Worm (Caenorhabditis elegans) whole organism, L4 larva: ENCODE measurements around the gene T04C12.9.

ENCODE experiments used
- F37D6.2 ChIP-seq: sonication (generic microtip); optimal IDR thresholded peaks from 2 replicates; lab custom pipeline; 2016; ENCODE audit warnings: mild to moderate bottlenecking, missing genetic modification characterization, missing compliant biosample characterization
- ZK546.5 ChIP-seq, 2 experiments: sonication (generic microtip); optimal IDR thresholded peaks; 2 replicates each; lab custom pipeline; 2017; ENCODE audit warnings: missing biosample characterization in 2 of 2, missing genetic modification characterization in 2 of 2
- aly-2 ChIP-seq: sonication (generic microtip); optimal IDR thresholded peaks from 2 replicates; lab custom pipeline; 2018; ENCODE audit warnings: missing biosample characterization, missing genetic modification characterization
- ceh-82 ChIP-seq: sonication (generic microtip); optimal IDR thresholded peaks from 2 replicates; lab custom pipeline; 2017; ENCODE audit warnings: missing biosample characterization, missing genetic modification characterization
- nhr-77 ChIP-seq: fragments of 150-350 bp; optimal IDR thresholded peaks from 2 replicates; lab custom pipeline; 2014; ENCODE audit warnings: missing biosample characterization, missing genetic modification characterization
- snpc-4 ChIP-seq: fragments of 150-350 bp; optimal IDR thresholded peaks from 2 replicates; lab custom pipeline; 2014; ENCODE audit warnings: missing biosample characterization, missing genetic modification characterization
- unc-62 ChIP-seq, 3 experiments: fragments of 150-350 bp in 1 of 3; sonication (generic microtip); optimal IDR thresholded peaks in 2 of 3; peaks in 1 of 3; 1 replicate in 1 of 3; 2 replicates in 2 of 3; lab custom pipeline; 2014 to 2017; ENCODE audit warnings: missing biosample characterization in 3 of 3, missing genetic modification characterization in 3 of 3, missing genetic modification reagents in 3 of 3, missing genotype in 1 of 3
- zag-1 ChIP-seq: fragments of 150-350 bp; optimal IDR thresholded peaks from 2 replicates; lab custom pipeline; 2014; ENCODE audit warnings: missing biosample characterization, missing genetic modification characterization
- zip-2 ChIP-seq: fragments of 150-350 bp; optimal IDR thresholded peaks from 2 replicates; lab custom pipeline; 2014; ENCODE audit warnings: missing biosample characterization, missing genetic modification characterization

- TF ChIP-seq ZK546.5 (tag; optimal IDR thresholded peaks at IDR 0.05; lab: Kevin White, UChicago) (no peak), snpc-4 (no peak), zag-1 (no peak), F37D6.2 (tag; lab: Kevin White, UChicago) (no peak), zip-2 (no peak), ceh-82 (no peak), nhr-77 (tag; lab: Kevin White, UChicago) (no peak), unc-62 (GFP tag; optimal IDR thresholded peaks at IDR 0.05 in 1 of 2; lab: Kevin White, UChicago) (no peak), unc-62 (tag; optimal IDR thresholded peaks at IDR 0.05; lab: Kevin White, UChicago) (no peak), aly-2 (no peak)
These were observed 8.4 kb upstream of the T04C12.9 start for ce11 chrV:11071453-11071852.
